Fruit fly (Drosophila melanogaster) whole organism, embryonic: ENCODE measurements around the gene kat80.

Source experiments
- Abd-B ChIP-seq: fragments of 200-800 bp; sonication (Bioruptor generic); optimal IDR thresholded peaks from 2 replicates; lab custom pipeline; 2018; ENCODE audit warnings: missing biosample characterization, mild to moderate bottlenecking, missing genetic modification characterization, moderate library complexity
- CG10209 ChIP-seq: fragments of 200-800 bp; sonication (Bioruptor generic); optimal IDR thresholded peaks from 3 replicates; lab custom pipeline; 2017; ENCODE audit warnings: missing biosample characterization, mild to moderate bottlenecking, missing genetic modification characterization, missing genetic modification reagents
- CG10565 ChIP-seq: fragments of 200-800 bp; sonication (Bioruptor generic); optimal IDR thresholded peaks from 3 replicates; lab custom pipeline; 2016; ENCODE audit warnings: missing biosample characterization, mild to moderate bottlenecking, missing genetic modification characterization
- CG15514 ChIP-seq: fragments of 200-800 bp; sonication (Bioruptor generic); optimal IDR thresholded peaks from 3 replicates; lab custom pipeline; 2017; ENCODE audit warnings: missing biosample characterization, missing genetic modification characterization, mild to moderate bottlenecking, moderate library complexity, missing genetic modification reagents
- CG15601 ChIP-seq: fragments of 200-800 bp; sonication (Bioruptor generic); optimal IDR thresholded peaks from 3 replicates; lab custom pipeline; 2019; ENCODE audit warnings: missing biosample characterization, mild to moderate bottlenecking, missing genetic modification characterization, moderate library complexity
- CG33557 ChIP-seq: fragments of 200-800 bp; sonication (Bioruptor generic); optimal IDR thresholded peaks from 2 replicates; lab custom pipeline; 2019; ENCODE audit warnings: missing biosample characterization, mild to moderate bottlenecking, missing genetic modification characterization, moderate library complexity
- CG4328 ChIP-seq: fragments of 200-800 bp; sonication (Bioruptor generic); optimal IDR thresholded peaks from 3 replicates; lab custom pipeline; 2017; ENCODE audit warnings: missing biosample characterization, missing genetic modification reagents, missing genetic modification characterization
- CG43689 ChIP-seq: fragments of 200-800 bp; sonication (Bioruptor generic); IDR thresholded peaks from 2 replicates; pipeline ENCODE4 v1.3.6; 2022; ENCODE audit warnings: missing biosample characterization, missing genetic modification characterization
- CG4424 ChIP-seq: fragments of 200-800 bp; sonication (Bioruptor generic); optimal IDR thresholded peaks from 3 replicates; lab custom pipeline; 2016; ENCODE audit warnings: missing biosample characterization, missing genetic modification characterization
- CG4617 ChIP-seq: fragments of 200-800 bp; sonication (Bioruptor generic); optimal IDR thresholded peaks from 3 replicates; lab custom pipeline; 2016; ENCODE audit warnings: missing biosample characterization, missing genetic modification characterization, borderline replicate concordance
- CG5953 ChIP-seq: fragments of 200-800 bp; sonication (Bioruptor generic); IDR thresholded peaks from 2 replicates; pipeline ENCODE4 v1.3.6; 2022; ENCODE audit warnings: missing biosample characterization, missing genetic modification characterization
- CG8281 ChIP-seq: fragments of 200-800 bp; sonication (Bioruptor generic); optimal IDR thresholded peaks from 2 replicates; lab custom pipeline; 2018; ENCODE audit warnings: missing biosample characterization, mild to moderate bottlenecking, missing genetic modification characterization, moderate library complexity
- CG8359 ChIP-seq: fragments of 200-800 bp; sonication (Bioruptor generic); optimal IDR thresholded peaks from 2 replicates; lab custom pipeline; 2017; ENCODE audit warnings: missing biosample characterization, mild to moderate bottlenecking, missing genetic modification characterization, borderline replicate concordance
- CG9609 ChIP-seq: fragments of 200-800 bp; sonication (Bioruptor generic); optimal IDR thresholded peaks from 3 replicates; lab custom pipeline; 2016; ENCODE audit warnings: missing biosample characterization, missing genetic modification characterization
- CrebB ChIP-seq: fragments of 200-800 bp; sonication (Bioruptor generic); optimal IDR thresholded peaks from 3 replicates; lab custom pipeline; 2018; ENCODE audit warnings: missing biosample characterization, mild to moderate bottlenecking, missing genetic modification characterization
- Dip2 ChIP-seq: fragments of 200-800 bp; sonication (Bioruptor generic); IDR thresholded peaks from 2 replicates; pipeline ENCODE4 v1.3.6; 2022; ENCODE audit warnings: missing biosample characterization, missing genetic modification characterization
- Doc3 ChIP-seq: fragments of 200-800 bp; sonication (Bioruptor generic); IDR thresholded peaks from 3 replicates; pipeline ENCODE4 v1.3.6; 2022; ENCODE audit warnings: missing biosample characterization, missing genetic modification characterization; ENCODE audit not compliant: partially characterized antibody
- ERR ChIP-seq: fragments of 200-800 bp; sonication (Bioruptor generic); optimal IDR thresholded peaks from 2 replicates; lab custom pipeline; 2016; ENCODE audit warnings: missing biosample characterization, missing genetic modification characterization
- Kr ChIP-seq: fragments of 200-800 bp; sonication (Bioruptor generic); optimal IDR thresholded peaks from 2 replicates; lab custom pipeline; 2017; ENCODE audit warnings: missing biosample characterization, mild to moderate bottlenecking, missing genetic modification characterization
- Lim3 ChIP-seq: fragments of 200-800 bp; sonication (Bioruptor generic); IDR thresholded peaks from 2 replicates; pipeline ENCODE4 v1.3.6; 2022; ENCODE audit warnings: missing biosample characterization, missing genetic modification characterization
- MBD-R2 ChIP-seq: fragments of 200-800 bp; sonication (Bioruptor generic); IDR thresholded peaks from 2 replicates; pipeline ENCODE4 v1.3.6; 2022; ENCODE audit warnings: missing biosample characterization, missing genetic modification characterization
- MTF-1 ChIP-seq: fragments of 200-800 bp; sonication (Bioruptor generic); optimal IDR thresholded peaks from 2 replicates; lab custom pipeline; 2018; ENCODE audit warnings: missing biosample characterization, mild to moderate bottlenecking, missing genetic modification characterization, borderline replicate concordance
- Ptx1 ChIP-seq: fragments of 200-800 bp; sonication (Bioruptor generic); IDR thresholded peaks from 2 replicates; pipeline ENCODE4 v1.3.6; 2022; ENCODE audit warnings: missing biosample characterization, missing genetic modification characterization
- Sox100B ChIP-seq: fragments of 200-800 bp; sonication (Bioruptor generic); optimal IDR thresholded peaks from 3 replicates; lab custom pipeline; 2018; ENCODE audit warnings: missing biosample characterization, mild to moderate bottlenecking, missing genetic modification characterization
- Sox102F ChIP-seq: fragments of 200-800 bp; sonication (Bioruptor generic); optimal IDR thresholded peaks from 2 replicates; lab custom pipeline; 2018; ENCODE audit warnings: missing biosample characterization, mild to moderate bottlenecking, missing genetic modification characterization, moderate library complexity
- Xbp1 ChIP-seq: fragments of 200-800 bp; sonication (Bioruptor generic); optimal IDR thresholded peaks from 3 replicates; lab custom pipeline; 2016; ENCODE audit warnings: missing biosample characterization, mild to moderate bottlenecking, missing genetic modification characterization
- ab ChIP-seq: fragments of 200-800 bp; sonication (Bioruptor generic); optimal IDR thresholded peaks from 2 replicates; lab custom pipeline; 2016; ENCODE audit warnings: missing biosample characterization, missing genetic modification characterization
- cas ChIP-seq: fragments of 200-800 bp; sonication (Bioruptor generic); IDR thresholded peaks from 2 replicates; pipeline ENCODE4 v1.3.6; 2022; ENCODE audit warnings: missing biosample characterization, missing genetic modification characterization
- chif ChIP-seq, 2 experiments: fragments of 200-800 bp; sonication (Bioruptor generic); optimal IDR thresholded peaks; 3 replicates each; lab custom pipeline; 2016; ENCODE audit warnings: missing biosample characterization in 2 of 2, missing genetic modification characterization in 2 of 2
- chm ChIP-seq: fragments of 200-800 bp; sonication (Bioruptor generic); IDR thresholded peaks from 2 replicates; pipeline ENCODE4 v1.3.6; 2022; ENCODE audit warnings: missing biosample characterization, missing genetic modification characterization
- chn ChIP-seq: fragments of 200-800 bp; sonication (Bioruptor generic); optimal IDR thresholded peaks from 2 replicates; lab custom pipeline; 2016; ENCODE audit warnings: missing biosample characterization, missing genetic modification characterization
- dmrt99B ChIP-seq: fragments of 200-800 bp; sonication (Bioruptor generic); optimal IDR thresholded peaks from 2 replicates; lab custom pipeline; 2018; ENCODE audit warnings: missing biosample characterization, mild to moderate bottlenecking, missing genetic modification characterization, moderate library complexity
- exex ChIP-seq: fragments of 200-800 bp; sonication (Bioruptor generic); optimal IDR thresholded peaks from 4 replicates; lab custom pipeline; 2018; ENCODE audit warnings: missing biosample characterization, mild to moderate bottlenecking, missing genetic modification characterization, moderate library complexity
- gce ChIP-seq: fragments of 200-800 bp; sonication (Bioruptor generic); IDR thresholded peaks from 3 replicates; pipeline ENCODE4 v1.3.6; 2022; ENCODE audit warnings: missing biosample characterization, missing genetic modification characterization
- hb ChIP-seq: fragments of 200-800 bp; sonication (Bioruptor generic); IDR thresholded peaks from 3 replicates; pipeline ENCODE4 v1.3.6; 2022; ENCODE audit warnings: missing biosample characterization, missing genetic modification characterization; ENCODE audit not compliant: partially characterized antibody
- hbn ChIP-seq: fragments of 200-800 bp; sonication (Bioruptor generic); IDR thresholded peaks from 2 replicates; pipeline ENCODE4 v1.3.6; 2022; ENCODE audit warnings: missing biosample characterization, missing genetic modification characterization; ENCODE audit not compliant: partially characterized antibody
- jing ChIP-seq: fragments of 200-800 bp; sonication (Bioruptor generic); optimal IDR thresholded peaks from 2 replicates; lab custom pipeline; 2018; ENCODE audit warnings: missing biosample characterization, mild to moderate bottlenecking, missing genetic modification characterization
- kay ChIP-seq: fragments of 200-800 bp; sonication (Bioruptor generic); optimal IDR thresholded peaks from 2 replicates; lab custom pipeline; 2016; ENCODE audit warnings: missing biosample characterization, missing genetic modification characterization
- nerfin-1 ChIP-seq: fragments of 200-800 bp; sonication (Bioruptor generic); optimal IDR thresholded peaks from 3 replicates; lab custom pipeline; 2019; ENCODE audit warnings: missing biosample characterization, mild to moderate bottlenecking, missing genetic modification characterization, moderate library complexity
- nmo ChIP-seq: fragments of 200-800 bp; sonication (Bioruptor generic); optimal IDR thresholded peaks from 2 replicates; lab custom pipeline; 2018; ENCODE audit warnings: missing biosample characterization, mild to moderate bottlenecking, missing genetic modification characterization, moderate library complexity
- otp ChIP-seq: fragments of 200-800 bp; sonication (Bioruptor generic); IDR thresholded peaks from 3 replicates; pipeline ENCODE4, ENCODE4 v1.3.6; 2022; ENCODE audit warnings: missing biosample characterization, missing genetic modification characterization
- pho ChIP-seq: fragments of 200-800 bp; sonication (Bioruptor generic); optimal IDR thresholded peaks from 2 replicates; lab custom pipeline; 2016; ENCODE audit warnings: missing biosample characterization, missing genetic modification characterization
- psq ChIP-seq: fragments of 200-800 bp; sonication (Bioruptor generic); optimal IDR thresholded peaks from 2 replicates; lab custom pipeline; 2017; ENCODE audit warnings: missing biosample characterization, missing genetic modification characterization
- shn ChIP-seq: fragments of 200-800 bp; sonication (Bioruptor generic); optimal IDR thresholded peaks from 3 replicates; lab custom pipeline; 2016; ENCODE audit warnings: missing biosample characterization, missing genetic modification characterization
- stwl ChIP-seq: fragments of 200-800 bp; sonication (Bioruptor generic); optimal IDR thresholded peaks from 3 replicates; lab custom pipeline; 2018; ENCODE audit warnings: missing biosample characterization, mild to moderate bottlenecking, missing genetic modification characterization, moderate library complexity
- sug ChIP-seq: fragments of 200-800 bp; optimal IDR thresholded peaks from 2 replicates; lab custom pipeline; 2019; ENCODE audit warnings: missing biosample characterization, mild to moderate bottlenecking, missing genetic modification characterization, moderate library complexity
- tgo ChIP-seq: fragments of 200-800 bp; sonication (Bioruptor generic); IDR thresholded peaks from 3 replicates; pipeline ENCODE4 v1.3.6; 2022; ENCODE audit warnings: missing biosample characterization, missing genetic modification characterization
- toy ChIP-seq: fragments of 200-800 bp; sonication (Bioruptor generic); IDR thresholded peaks from 2 replicates; pipeline ENCODE4 v1.3.6; 2022; ENCODE audit warnings: missing biosample characterization, missing genetic modification characterization
- vnd ChIP-seq: fragments of 200-800 bp; sonication (Bioruptor generic); IDR thresholded peaks from 3 replicates; pipeline ENCODE4 v1.3.6; 2022; ENCODE audit warnings: missing biosample characterization, missing genetic modification characterization; ENCODE audit not compliant: partially characterized antibody
- zen2 ChIP-seq: fragments of 200-800 bp; sonication (Bioruptor generic); IDR thresholded peaks from 3 replicates; pipeline ENCODE4 v1.3.6; 2022; ENCODE audit warnings: missing biosample characterization, missing genetic modification characterization; ENCODE audit not compliant: partially characterized antibody

Gene kat80

dm6 chrX:16270795-16271194 is 5.2 kb downstream of the kat80 start, which contains the start of gene Mfe2 (continued):
- TF ChIP-seq chif (GFP tag; optimal IDR thresholded peaks at IDR 0.05; lab: Kevin White, UChicago) = peak; percentile 29 to 65
- peak; percentile 52 for TF ChIP-seq exex (tag; lab: Kevin White, UChicago)
- no peak for TF ChIP-seq CG8281 (tag; lab: Kevin White, UChicago)
- no peak for TF ChIP-seq Dip2 (GFP tag; lab: Robert Waterston, UW)
- TF ChIP-seq CG5953 = no peak
- TF ChIP-seq toy (GFP tag; lab: Robert Waterston, UW) = 0 out of 2 replicates have a peak, but pooled peaks have one; percentile 32
- no peak for TF ChIP-seq hb (GFP tag; lab: Robert Waterston, UW)
- no peak for TF ChIP-seq zen2
- TF ChIP-seq Sox102F (GFP tag; lab: Kevin White, UChicago) = no peak
- TF ChIP-seq tgo (GFP tag; lab: Robert Waterston, UW) = peak; percentile 23; the same call in 1 of the 3 replicates
- TF ChIP-seq MBD-R2 (GFP tag; lab: Robert Waterston, UW) = peak; percentile 66
- TF ChIP-seq cas = no peak
- no peak for TF ChIP-seq Lim3 (GFP tag; lab: Robert Waterston, UW)
- TF ChIP-seq Sox100B (GFP tag; lab: Kevin White, UChicago) = no peak
- TF ChIP-seq chm (GFP tag; lab: Robert Waterston, UW) = no peak
- TF ChIP-seq CG4424 = peak; percentile 33
- peak; percentile 68 for TF ChIP-seq stwl
- TF ChIP-seq Abd-B (GFP tag; lab: Kevin White, UChicago) = peak; percentile 64
- no peak for TF ChIP-seq CG8359 (GFP tag; lab: Kevin White, UChicago)
- TF ChIP-seq Doc3 (GFP tag; lab: Robert Waterston, UW) = no peak
- TF ChIP-seq vnd (GFP tag; lab: Robert Waterston, UW) = no peak
- TF ChIP-seq chn = peak; percentile 44
- no peak for TF ChIP-seq dmrt99B (tag; lab: Kevin White, UChicago)
- no peak for TF ChIP-seq CG43689 (GFP tag; lab: Robert Waterston, UW)
- peak; percentile 57 for TF ChIP-seq ERR (GFP tag; lab: Kevin White, UChicago)
- peak; percentile 62 for TF ChIP-seq CG9609 (GFP tag; lab: Kevin White, UChicago)
- TF ChIP-seq CrebB (tag; lab: Kevin White, UChicago) = no peak
- TF ChIP-seq psq = no peak
- peak; percentile 56 for TF ChIP-seq Xbp1 (GFP tag; lab: Kevin White, UChicago)
- TF ChIP-seq CG4617 (GFP tag; lab: Kevin White, UChicago) = peak; percentile 83
- TF ChIP-seq ab (GFP tag; lab: Kevin White, UChicago) = no peak
- TF ChIP-seq gce = no peak
- TF ChIP-seq otp (GFP tag; lab: Robert Waterston, UW) = no peak
- TF ChIP-seq hbn = no peak
- no peak for TF ChIP-seq jing
- peak; percentile 86 for TF ChIP-seq CG15514
- TF ChIP-seq CG33557 (GFP tag; lab: Kevin White, UChicago) = no peak
- TF ChIP-seq sug (tag; lab: Kevin White, UChicago) = peak; percentile 32
- TF ChIP-seq pho (GFP tag; lab: Kevin White, UChicago) = peak; percentile 59
- peak; percentile 39 for TF ChIP-seq kay (GFP tag; lab: Kevin White, UChicago)
- peak; percentile 7 for TF ChIP-seq CG4328 (GFP tag; lab: Kevin White, UChicago)
- no peak for TF ChIP-seq MTF-1 (GFP tag; lab: Kevin White, UChicago)
- TF ChIP-seq nerfin-1 (tag; lab: Kevin White, UChicago) = peak; percentile 84
- peak; percentile 58 for TF ChIP-seq shn (GFP tag; lab: Kevin White, UChicago)
- peak; percentile 35 for TF ChIP-seq CG15601 (tag; lab: Kevin White, UChicago)
- no peak for TF ChIP-seq Kr (GFP tag; lab: Kevin White, UChicago)
- TF ChIP-seq Ptx1 (GFP tag; lab: Robert Waterston, UW) = peak; percentile 44
- TF ChIP-seq nmo (GFP tag; lab: Kevin White, UChicago) = peak; percentile 58
- peak; percentile 43 for TF ChIP-seq CG10209 (GFP tag; lab: Kevin White, UChicago)
- no peak for TF ChIP-seq CG10565 (GFP tag; lab: Kevin White, UChicago)
